Worm (Caenorhabditis elegans): Measurements from ENCODE around the gene efn-2.

efn-2 gene

ce11 chrIV:10609920-10610319 lies 33.8 kb downstream of the efn-2 start:
- TF ChIP-seq mdl-1 (tag; optimal IDR thresholded peaks at IDR 0.05) (no peak), mml-1 (tag; optimal IDR thresholded peaks at IDR 0.05) (no peak), R02D3.7 (tag; optimal IDR thresholded peaks at IDR 0.05) (no peak)

ce11 chrIV:10612281-10612680 lies 36.1 kb downstream of the efn-2 start:
- no peak for TF ChIP-seq elt-2 (tag; optimal IDR thresholded peaks at IDR 0.05)
- TF ChIP-seq nhr-25 (tag; optimal IDR thresholded peaks at IDR 0.05), result peak; percentile 36
- no peak for TF ChIP-seq elt-3 (tag; optimal IDR thresholded peaks at IDR 0.05)
- TF ChIP-seq nhr-23 (tag; optimal IDR thresholded peaks at IDR 0.05), result peak; percentile 5
- TF ChIP-seq ztf-4 (tag; optimal IDR thresholded peaks at IDR 0.05), result no peak
- no peak for TF ChIP-seq fkh-2 (tag; optimal IDR thresholded peaks at IDR 0.05)
- TF ChIP-seq egl-27 (tag; optimal IDR thresholded peaks at IDR 0.05), result no peak

- TF ChIP-seq ama-1 (optimal IDR thresholded peaks at IDR 0.05) (peak; percentile 11), ceh-16 (tag; optimal IDR thresholded peaks at IDR 0.05) (no peak), R02D3.7 (tag; optimal IDR thresholded peaks at IDR 0.05) (no peak), nhr-25 (tag; optimal IDR thresholded peaks at IDR 0.05) (peak; percentile 66), ceh-82 (tag; optimal IDR thresholded peaks at IDR 0.05) (no peak), nhr-23 (tag; optimal IDR thresholded peaks at IDR 0.05) (peak; percentile 22), nhr-43 (tag; optimal IDR thresholded peaks at IDR 0.05; ENCODE audit: poor library complexity, severe bottlenecking) (peak; percentile 53)
These were observed 38.8 kb downstream of the efn-2 start, which contains the start of gene ptr-14 for ce11 chrIV:10614918-10615477. TSS of gene ptr-14 (plus strand) at chrIV:10615427.

ce11 chrIV:10616366-10616765 lies 40.2 kb downstream of the efn-2 start:
- no peak for TF ChIP-seq ztf-4 (tag; optimal IDR thresholded peaks at IDR 0.05)
- TF ChIP-seq nhr-237 (tag; optimal IDR thresholded peaks at IDR 0.05), result no peak
- no peak for TF ChIP-seq pqm-1 (tag; optimal IDR thresholded peaks at IDR 0.05)
- TF ChIP-seq aly-2 (tag; optimal IDR thresholded peaks at IDR 0.05), result no peak
- no peak for TF ChIP-seq R02D3.7 (tag; optimal IDR thresholded peaks at IDR 0.05)
- TF ChIP-seq lin-15B (tag; optimal IDR thresholded peaks at IDR 0.05), result no peak
- TF ChIP-seq fkh-10 (GFP tag; optimal IDR thresholded peaks at IDR 0.05), result no peak
- no peak for TF ChIP-seq nhr-76 (tag; optimal IDR thresholded peaks at IDR 0.05)
- no peak for TF ChIP-seq egl-5 (tag; optimal IDR thresholded peaks at IDR 0.05)
- TF ChIP-seq nhr-77 (tag; optimal IDR thresholded peaks at IDR 0.05), result no peak
- TF ChIP-seq nhr-11 (tag; optimal IDR thresholded peaks at IDR 0.05), result no peak
- TF ChIP-seq unc-62 (GFP tag; optimal IDR thresholded peaks at IDR 0.05), result no peak
- TF ChIP-seq unc-39 (tag; optimal IDR thresholded peaks at IDR 0.05), result no peak

ce11 chrIV:10617099-10617498 lies 40.9 kb downstream of the efn-2 start:
- TF ChIP-seq nhr-25 (tag; optimal IDR thresholded peaks at IDR 0.05), result peak; percentile 92
- peak; percentile 26 for TF ChIP-seq nhr-23 (tag; optimal IDR thresholded peaks at IDR 0.05)
- TF ChIP-seq nhr-43 (tag; optimal IDR thresholded peaks at IDR 0.05; ENCODE audit: poor library complexity, severe bottlenecking), result peak; percentile 21
- TF ChIP-seq lin-15B (tag; optimal IDR thresholded peaks at IDR 0.05), result no peak

ce11 chrIV:10620811-10621210 lies 44.7 kb downstream of the efn-2 start, which contains the start of gene R09H10.7:
TSS of gene R09H10.7 (plus strand) at chrIV:10621111.
- TF ChIP-seq zag-1 (tag; optimal IDR thresholded peaks at IDR 0.05) (no peak), nhr-12 (tag; optimal IDR thresholded peaks at IDR 0.05) (no peak), elt-1 (tag; optimal IDR thresholded peaks at IDR 0.05) (no peak), ceh-82 (tag; optimal IDR thresholded peaks at IDR 0.05) (no peak), egl-5 (tag; optimal IDR thresholded peaks at IDR 0.05) (no peak), aly-2 (tag; optimal IDR thresholded peaks at IDR 0.05) (no peak), skn-1 (tag; optimal IDR thresholded peaks at IDR 0.05) (no peak), lin-39 (tag; optimal IDR thresholded peaks at IDR 0.05) (no peak), ceh-28 (tag; optimal IDR thresholded peaks at IDR 0.05) (no peak)

Data from whole organism, L3 larva.